Worm (Caenorhabditis elegans): ENCODE data around the gene W05E10.1.

W05E10.1 gene

DNA sequence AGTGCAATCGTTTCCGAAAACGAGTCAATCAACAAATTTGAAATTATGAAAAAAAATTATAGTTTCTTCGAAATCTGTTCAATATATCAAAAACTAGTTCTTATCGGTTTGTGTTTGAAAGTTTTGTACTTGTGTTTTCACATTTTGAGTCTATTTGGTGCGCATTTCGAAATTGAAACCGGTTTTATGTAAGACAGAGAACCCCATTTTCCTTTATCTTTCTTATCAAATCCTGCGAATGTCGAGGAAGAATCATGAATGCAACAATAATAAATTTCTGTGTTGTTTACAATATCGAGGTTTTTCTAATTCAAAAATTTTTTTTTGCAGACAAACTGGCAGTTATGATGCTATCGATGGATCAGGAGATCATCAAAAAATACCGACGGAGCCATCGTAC lies 8.6 kb downstream of the W05E10.1 start:
- TF ChIP-seq hif-1 (tag; optimal IDR thresholded peaks at IDR 0.05), result no peak
- no peak for TF ChIP-seq sdz-12 (GFP tag; optimal IDR thresholded peaks at IDR 0.05)
- no peak for TF ChIP-seq jun-1 (tag; optimal IDR thresholded peaks at IDR 0.05)
- TF ChIP-seq nhr-6 (tag; optimal IDR thresholded peaks at IDR 0.05), result no peak
- no peak for TF ChIP-seq tag-97 (GFP tag; IDR thresholded peaks at IDR 0.05)
- TF ChIP-seq nhr-28 (tag; optimal IDR thresholded peaks at IDR 0.05), result no peak
- TF ChIP-seq lin-39 (tag; optimal IDR thresholded peaks at IDR 0.05), result no peak
- TF ChIP-seq snpc-1.2 (GFP tag; IDR thresholded peaks at IDR 0.05), result no peak
- TF ChIP-seq ceh-44 (GFP tag; IDR thresholded peaks at IDR 0.05), result no peak
- no peak for TF ChIP-seq hlh-30 (tag; optimal IDR thresholded peaks at IDR 0.05; ENCODE audit: insufficient read depth)
- TF ChIP-seq nhr-77 (tag; optimal IDR thresholded peaks at IDR 0.05), result no peak
- TF ChIP-seq vab-7 (GFP tag; IDR thresholded peaks at IDR 0.05), result no peak
- no peak for TF ChIP-seq lir-3 (tag; optimal IDR thresholded peaks at IDR 0.05)
- no peak for TF ChIP-seq tra-1 (GFP tag; IDR thresholded peaks at IDR 0.05)
- TF ChIP-seq zag-1 (tag; optimal IDR thresholded peaks at IDR 0.05), result no peak
- no peak for TF ChIP-seq F44E2.7 (GFP tag; IDR thresholded peaks at IDR 0.05)
- no peak for TF ChIP-seq lin-13 (GFP tag; optimal IDR thresholded peaks at IDR 0.05)

DNA sequence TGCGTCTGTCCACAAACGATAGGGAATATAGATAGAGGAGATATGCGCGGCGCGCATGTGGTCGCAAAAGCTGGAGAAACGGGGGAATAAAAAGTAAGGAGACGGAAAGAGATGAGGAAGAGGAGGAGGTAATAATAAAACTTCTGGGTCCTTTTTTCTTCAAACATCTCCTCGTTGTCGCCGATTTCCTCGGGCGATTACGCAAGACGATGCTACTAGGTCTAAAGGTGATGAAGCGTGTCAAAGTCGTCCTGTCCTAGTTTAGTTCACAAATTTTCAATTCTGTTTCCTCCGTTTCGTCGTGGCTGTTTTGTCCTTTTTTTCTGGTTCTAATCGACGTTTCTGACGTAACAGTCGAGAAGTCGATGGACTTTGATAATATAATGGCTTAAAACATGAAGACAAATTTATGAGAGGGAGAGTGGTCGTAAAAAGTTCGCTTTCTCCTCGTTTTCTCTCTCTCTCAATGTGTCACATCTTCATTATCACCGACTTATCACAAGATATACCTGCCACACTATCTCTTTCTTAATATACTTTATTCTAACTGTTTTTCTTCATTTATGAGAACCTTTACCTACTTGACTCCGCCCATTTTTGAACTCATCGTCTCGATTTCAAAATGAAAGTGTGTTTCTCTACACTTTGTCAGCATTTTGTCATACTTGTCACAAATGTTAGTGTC lies 10.8 kb downstream of the W05E10.1 start:
- TF ChIP-seq nhr-28 (tag; optimal IDR thresholded peaks at IDR 0.05) (peak; percentile 22), aha-1 (tag) (peak; percentile 85), mep-1 (tag; optimal IDR thresholded peaks at IDR 0.05) (peak; percentile 0), unc-62 (GFP tag; optimal IDR thresholded peaks at IDR 0.05 in 1 of 2) (peak in 1 of 2 experiments; percentile 93), unc-62 (tag; optimal IDR thresholded peaks at IDR 0.05) (no peak), ctbp-1 (GFP tag; IDR thresholded peaks at IDR 0.05) (no peak), dmd-9 (GFP tag; IDR thresholded peaks at IDR 0.05) (no peak), hlh-11 (tag; optimal IDR thresholded peaks at IDR 0.05) (peak; percentile 8), hlh-30 (tag; optimal IDR thresholded peaks at IDR 0.05; ENCODE audit: insufficient read depth) (peak; percentile 37), mdl-1 (tag; optimal IDR thresholded peaks at IDR 0.05) (peak in 1 of 2 experiments; percentile 46), mxl-3 (GFP tag; optimal IDR thresholded peaks at IDR 0.05) (peak; percentile 65), Y48G9A.11 (GFP tag; IDR thresholded peaks at IDR 0.05) (no peak)

DNA sequence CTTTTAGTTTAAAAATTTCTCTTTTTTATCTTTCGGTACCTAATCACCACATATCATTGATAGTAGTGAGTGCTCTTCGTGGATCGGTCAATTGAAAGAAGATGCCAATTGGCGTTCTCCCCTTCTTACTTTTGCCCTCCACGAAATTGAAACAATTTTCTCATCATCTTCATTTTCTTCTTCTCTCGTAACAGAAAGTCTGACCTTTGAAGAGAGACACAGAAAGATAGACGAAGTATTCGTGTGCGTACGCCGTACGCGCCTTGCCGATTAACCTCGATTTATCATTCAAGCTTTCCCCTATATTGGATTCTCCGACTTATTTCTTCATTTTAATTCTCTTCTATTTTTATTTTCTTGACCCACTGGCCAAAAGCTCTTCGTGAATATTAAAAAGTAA lies 14.0 kb downstream of the W05E10.1 start:
- TF ChIP-seq hmg-1.1 (GFP tag; IDR thresholded peaks at IDR 0.05) (0 out of 2 replicates have a peak, but pooled peaks have one; percentile 10), nhr-102 (tag; optimal IDR thresholded peaks at IDR 0.05) (no peak), F37D6.2 (tag; optimal IDR thresholded peaks at IDR 0.05) (no peak), aha-1 (tag) (peak; percentile 91), nhr-237 (tag; optimal IDR thresholded peaks at IDR 0.05) (no peak), unc-62 (GFP tag; optimal IDR thresholded peaks at IDR 0.05 in 1 of 2) (peak in 1 of 2 experiments; percentile 61), unc-62 (tag; optimal IDR thresholded peaks at IDR 0.05) (no peak), ZK546.5 (tag; optimal IDR thresholded peaks at IDR 0.05) (no peak), nhr-28 (tag; optimal IDR thresholded peaks at IDR 0.05) (peak; percentile 10)

DNA sequence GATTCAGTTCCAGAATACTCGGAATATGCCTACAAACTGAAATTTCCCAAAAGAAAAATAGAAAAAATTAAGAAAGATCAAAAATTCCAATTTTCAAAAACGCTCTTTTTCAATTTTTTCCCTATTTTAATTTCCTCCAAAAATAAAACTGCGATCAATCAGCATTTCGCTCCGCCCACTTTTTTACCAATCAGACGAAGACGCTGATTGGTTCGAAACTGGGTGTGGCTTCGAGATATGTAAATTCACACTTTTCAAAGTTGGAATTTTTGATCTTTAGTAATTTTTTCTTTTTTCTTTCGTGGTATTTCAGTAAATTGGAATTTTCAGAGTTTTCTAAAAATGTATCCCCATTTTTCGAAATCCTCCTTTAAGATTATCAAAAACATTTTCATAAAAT lies 14.5 kb downstream of the W05E10.1 start:
- TF ChIP-seq vab-7 (GFP tag; IDR thresholded peaks at IDR 0.05) (no peak), hlh-30 (tag; optimal IDR thresholded peaks at IDR 0.05; ENCODE audit: insufficient read depth) (no peak), lin-29 (GFP tag; IDR thresholded peaks at IDR 0.05) (no peak), mdt-29 (GFP tag; IDR thresholded peaks at IDR 0.05) (no peak), T20F7.1 (GFP tag; optimal IDR thresholded peaks at IDR 0.05) (no peak), aly-2 (tag; optimal IDR thresholded peaks at IDR 0.05) (no peak), lir-3 (tag; optimal IDR thresholded peaks at IDR 0.05) (no peak), Y48G9A.11 (GFP tag; IDR thresholded peaks at IDR 0.05) (no peak), arid-1 (GFP tag; conservative IDR thresholded peaks at IDR 0.05) (no peak), Y75B8A.6 (GFP tag; IDR thresholded peaks at IDR 0.05) (no peak), ama-1 (optimal IDR thresholded peaks at IDR 0.05) (no peak), unc-62 (GFP tag; optimal IDR thresholded peaks at IDR 0.05 in 1 of 2) (no peak), unc-62 (tag; optimal IDR thresholded peaks at IDR 0.05) (no peak), lsy-2 (tag; optimal IDR thresholded peaks at IDR 0.05) (no peak)

Data from whole organism, L4 larva.